Worm (Caenorhabditis elegans): ENCODE data around the gene pssy-1.

Gene pssy-1

DNA sequence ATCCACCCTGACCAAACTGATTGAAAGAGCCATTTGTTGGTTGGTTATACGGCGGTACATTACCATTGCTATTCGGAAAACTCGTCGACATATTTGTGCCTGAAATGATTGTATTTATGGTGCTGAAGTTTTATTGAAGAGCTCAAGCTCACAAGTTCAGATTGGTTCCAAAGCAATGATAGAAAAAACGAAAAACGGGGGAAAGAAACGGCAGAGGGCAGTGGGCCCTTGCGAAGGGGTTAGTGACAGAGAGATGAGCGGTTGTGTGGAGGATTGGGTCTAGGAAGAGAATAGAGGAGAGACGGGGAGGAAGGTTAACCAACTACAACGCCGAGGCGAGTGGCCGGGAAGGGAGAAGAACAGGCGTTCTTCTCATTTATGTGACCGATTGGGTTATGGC lies 34.0 kb upstream of the pssy-1 start, which contains the start of gene nra-3:
Gene nra-3 (minus strand): TSS at position 101 of the 400 bp plus-strand sequence.
- TF ChIP-seq cnd-1 (tag; optimal IDR thresholded peaks at IDR 0.05) = peak; percentile 1
- TF ChIP-seq nhr-2 (tag; optimal IDR thresholded peaks at IDR 0.05) = peak; percentile 15
- peak; percentile 17 for TF ChIP-seq ces-1 (GFP tag; optimal IDR thresholded peaks at IDR 0.05)
- no peak for TF ChIP-seq ztf-11 (tag; optimal IDR thresholded peaks at IDR 0.05)

DNA sequence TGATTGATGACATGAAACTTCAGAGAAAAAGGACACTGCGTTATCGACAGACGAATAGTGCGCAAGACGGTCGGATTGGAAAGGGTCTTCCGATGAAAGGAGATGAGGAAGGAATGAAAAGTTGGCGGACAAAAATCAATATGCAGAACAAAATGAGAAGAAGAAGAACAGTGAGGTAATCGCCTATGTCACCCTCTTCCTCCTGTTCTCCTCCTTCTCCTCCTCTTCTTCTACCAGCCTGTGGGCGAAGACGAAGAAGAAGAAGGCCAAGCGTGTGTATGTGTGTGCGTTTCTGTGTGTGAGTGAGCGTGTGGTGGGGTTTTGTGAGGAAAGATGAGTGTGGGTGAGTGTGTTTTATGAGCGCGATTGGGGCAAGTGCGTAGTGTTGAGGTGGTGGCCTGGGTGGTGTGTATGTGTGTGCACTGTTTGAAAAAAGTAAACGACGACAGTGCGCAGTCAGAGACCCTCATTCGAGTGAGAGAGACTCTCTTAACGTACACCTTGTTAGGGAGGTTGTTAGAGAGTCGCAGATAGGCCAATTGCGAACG lies 33.1 kb upstream of the pssy-1 start, which contains the start of gene tsp-21:
Gene tsp-21 (plus strand): TSS at position 146 of the 548 bp plus-strand sequence.
- TF ChIP-seq ceh-39 (tag; optimal IDR thresholded peaks at IDR 0.05) = peak; percentile 67
- peak; percentile 38 for TF ChIP-seq ztf-11 (tag; optimal IDR thresholded peaks at IDR 0.05)
- peak; percentile 83 for TF ChIP-seq mls-2 (tag; optimal IDR thresholded peaks at IDR 0.05)
- peak; percentile 76 for TF ChIP-seq M03D4.4 (tag; optimal IDR thresholded peaks at IDR 0.05)
- TF ChIP-seq mep-1 (tag; optimal IDR thresholded peaks at IDR 0.05) = peak; percentile 77
- TF ChIP-seq sptf-1 (tag; optimal IDR thresholded peaks at IDR 0.05) = peak; percentile 83
- no peak for TF ChIP-seq lin-32 (GFP tag; optimal IDR thresholded peaks at IDR 0.05)
- peak; percentile 96 for TF ChIP-seq cnd-1 (tag; optimal IDR thresholded peaks at IDR 0.05)
- no peak for TF ChIP-seq lsy-2 (tag; optimal IDR thresholded peaks at IDR 0.05)
- peak; percentile 23 for TF ChIP-seq sem-2 (GFP tag; optimal IDR thresholded peaks at IDR 0.05)
- TF ChIP-seq pha-4 (tag; optimal IDR thresholded peaks at IDR 0.05) = peak; percentile 88
- peak; percentile 45 for TF ChIP-seq ham-2 (GFP tag; optimal IDR thresholded peaks at IDR 0.05)
- no peak for TF ChIP-seq nhr-76 (tag; optimal IDR thresholded peaks at IDR 0.05)
- TF ChIP-seq lin-13 (tag; optimal IDR thresholded peaks at IDR 0.05) = peak; percentile 76
- peak; percentile 43 for TF ChIP-seq unc-39 (tag; optimal IDR thresholded peaks at IDR 0.05)
- no peak for TF ChIP-seq mab-5 (tag; optimal IDR thresholded peaks at IDR 0.05)
- no peak for TF ChIP-seq ceh-43 (GFP tag; optimal IDR thresholded peaks at IDR 0.05)
- peak; percentile 79 for TF ChIP-seq nhr-2 (tag; optimal IDR thresholded peaks at IDR 0.05)
- peak; percentile 31 for TF ChIP-seq nhr-12 (tag; optimal IDR thresholded peaks at IDR 0.05)
- TF ChIP-seq elt-3 (tag; optimal IDR thresholded peaks at IDR 0.05) = no peak
- no peak for TF ChIP-seq nhr-28 (tag; optimal IDR thresholded peaks at IDR 0.05)
- TF ChIP-seq snpc-4 (tag; optimal IDR thresholded peaks at IDR 0.05) = no peak
- no peak for TF ChIP-seq bed-3 (GFP tag; optimal IDR thresholded peaks at IDR 0.05)
- TF ChIP-seq tbx-8 (GFP tag; optimal IDR thresholded peaks at IDR 0.05) = no peak
- peak; percentile 42 for TF ChIP-seq unc-62 (GFP tag; optimal IDR thresholded peaks at IDR 0.05)
- TF ChIP-seq elt-1 (tag; optimal IDR thresholded peaks at IDR 0.05; ENCODE audit: borderline replicate concordance, insufficient read depth) = peak; percentile 48
- TF ChIP-seq flh-1 (GFP tag; optimal IDR thresholded peaks at IDR 0.05) = no peak
- peak; percentile 47 for TF ChIP-seq unc-120 (tag; optimal IDR thresholded peaks at IDR 0.05; ENCODE audit: poor library complexity, severe bottlenecking)
- TF ChIP-seq nhr-237 (tag; optimal IDR thresholded peaks at IDR 0.05) = peak; percentile 52
- no peak for TF ChIP-seq blmp-1 (tag; optimal IDR thresholded peaks at IDR 0.05)
- TF ChIP-seq zip-8 (tag; optimal IDR thresholded peaks at IDR 0.05) = no peak
- TF ChIP-seq drap-1 (GFP tag; optimal IDR thresholded peaks at IDR 0.05) = peak; percentile 52
- TF ChIP-seq hlh-1 (tag; optimal IDR thresholded peaks at IDR 0.05) = peak; percentile 83
- peak; percentile 44 for TF ChIP-seq ces-1 (GFP tag; optimal IDR thresholded peaks at IDR 0.05)
- TF ChIP-seq ceh-83 (GFP tag; optimal IDR thresholded peaks at IDR 0.05) = no peak

DNA sequence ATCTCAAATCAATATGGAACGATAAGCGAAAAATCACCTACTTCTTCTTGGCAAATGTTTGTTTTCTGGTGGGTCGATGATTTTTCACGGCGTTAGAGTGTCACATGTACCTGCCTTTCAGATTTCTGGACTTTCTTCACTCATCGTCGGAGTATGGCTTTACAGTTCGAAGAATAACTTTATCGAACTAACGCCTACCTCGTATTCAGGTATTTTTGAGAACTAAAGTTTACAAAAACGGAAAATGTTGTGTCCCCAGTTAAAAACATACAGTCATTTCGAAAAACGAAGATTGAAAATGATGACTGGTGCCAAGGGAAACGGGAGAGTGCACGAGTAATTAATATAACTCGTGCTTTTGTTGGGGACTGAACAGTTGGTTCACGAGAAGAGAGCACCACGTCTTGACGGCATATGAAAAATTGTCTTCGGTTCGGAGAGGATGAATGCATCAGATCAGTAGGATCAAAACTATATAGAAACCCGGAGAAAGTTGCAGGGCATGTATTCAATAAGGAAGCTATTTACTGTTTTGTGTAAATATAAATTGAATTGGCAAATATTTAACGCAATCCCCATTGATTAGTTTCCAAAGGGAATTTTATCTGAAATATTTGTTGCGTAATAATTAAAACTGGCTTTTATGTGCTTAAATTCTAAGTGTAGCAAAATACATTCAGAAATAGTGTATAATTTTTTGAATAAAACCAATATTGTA lies 31.9 kb upstream of the pssy-1 start:
- TF ChIP-seq sem-2 (GFP tag; optimal IDR thresholded peaks at IDR 0.05) (no peak), ceh-43 (GFP tag; optimal IDR thresholded peaks at IDR 0.05) (no peak), lin-13 (tag; optimal IDR thresholded peaks at IDR 0.05) (no peak), elt-3 (tag; optimal IDR thresholded peaks at IDR 0.05) (no peak), cnd-1 (tag; optimal IDR thresholded peaks at IDR 0.05) (peak; percentile 47), zip-8 (tag; optimal IDR thresholded peaks at IDR 0.05) (peak; percentile 94), hlh-1 (tag; optimal IDR thresholded peaks at IDR 0.05) (peak; percentile 92), sptf-1 (tag; optimal IDR thresholded peaks at IDR 0.05) (no peak)

Data from whole organism, mixed stage, embryonic.